Fruit fly (Drosophila melanogaster): ENCODE data around the gene Rfx.

Gene Rfx

dm6 chr3R:10377849-10378248 is at the start of gene Rfx:
TSS of gene Rfx (minus strand) at chr3R:10378068.
- TF ChIP-seq Dll (optimal IDR thresholded peaks at IDR 0.05): no peak
- no peak for TF ChIP-seq pan (optimal IDR thresholded peaks at IDR 0.05)
- TF ChIP-seq psq (optimal IDR thresholded peaks at IDR 0.05): no peak
- no peak for TF ChIP-seq CG8478 (optimal IDR thresholded peaks at IDR 0.05)
- no peak for TF ChIP-seq usp (GFP tag; optimal IDR thresholded peaks at IDR 0.05)
- no peak for TF ChIP-seq EcR (GFP tag; optimal IDR thresholded peaks at IDR 0.05)

- no peak for TF ChIP-seq EcR (GFP tag; optimal IDR thresholded peaks at IDR 0.05)
- no peak for TF ChIP-seq psq (optimal IDR thresholded peaks at IDR 0.05)
- TF ChIP-seq pan (optimal IDR thresholded peaks at IDR 0.05): no peak
- TF ChIP-seq Dll (optimal IDR thresholded peaks at IDR 0.05): no peak
Observed at dm6 chr3R:10421167-10421566, 43.3 kb upstream of the Rfx start.

- TF ChIP-seq usp (GFP tag; optimal IDR thresholded peaks at IDR 0.05): no peak
- TF ChIP-seq EcR (GFP tag; optimal IDR thresholded peaks at IDR 0.05): no peak
- TF ChIP-seq CG8478 (optimal IDR thresholded peaks at IDR 0.05): no peak
- TF ChIP-seq psq (optimal IDR thresholded peaks at IDR 0.05): no peak
- TF ChIP-seq pan (optimal IDR thresholded peaks at IDR 0.05): no peak
- TF ChIP-seq Dll (optimal IDR thresholded peaks at IDR 0.05): no peak
Observed at dm6 chr3R:10415923-10416322, 38.1 kb upstream of the Rfx start, which contains the start of gene CG6345. TSS of gene CG6345 (minus strand) at chr3R:10416046.

dm6 chr3R:10412550-10413459 is 34.9 kb upstream of the Rfx start, which contains the start of the genes Irp-1B and Rrp46:
TSS of gene Irp-1B (minus strand) at chr3R:10412869.
TSS of gene Rrp46 (plus strand) at chr3R:10413301.
- peak in 1 of 2 experiments; percentile 72 for TF ChIP-seq EcR (GFP tag; optimal IDR thresholded peaks at IDR 0.05)
- no peak for TF ChIP-seq usp (GFP tag; optimal IDR thresholded peaks at IDR 0.05)

- TF ChIP-seq Dll (optimal IDR thresholded peaks at IDR 0.05): no peak
- TF ChIP-seq EcR (GFP tag; optimal IDR thresholded peaks at IDR 0.05): no peak
- TF ChIP-seq CG8478 (optimal IDR thresholded peaks at IDR 0.05): no peak
Observed at dm6 chr3R:10411752-10412549, 34.1 kb upstream of the Rfx start.

- TF ChIP-seq psq (optimal IDR thresholded peaks at IDR 0.05) (no peak), EcR (GFP tag; optimal IDR thresholded peaks at IDR 0.05) (no peak), usp (GFP tag; optimal IDR thresholded peaks at IDR 0.05) (no peak), Dll (optimal IDR thresholded peaks at IDR 0.05) (no peak), pan (optimal IDR thresholded peaks at IDR 0.05) (no peak), CG8478 (optimal IDR thresholded peaks at IDR 0.05) (no peak)
Observed at dm6 chr3R:10407658-10408057, 29.8 kb upstream of the Rfx start.

dm6 chr3R:10407066-10407465 is 29.2 kb upstream of the Rfx start, which contains the start of gene CG6325:
TSS of gene CG6325 (minus strand) at chr3R:10407285.
- TF ChIP-seq usp (GFP tag; optimal IDR thresholded peaks at IDR 0.05) (no peak), Dll (optimal IDR thresholded peaks at IDR 0.05) (no peak), EcR (GFP tag; optimal IDR thresholded peaks at IDR 0.05) (no peak), psq (optimal IDR thresholded peaks at IDR 0.05) (no peak), CG8478 (optimal IDR thresholded peaks at IDR 0.05) (no peak), pan (optimal IDR thresholded peaks at IDR 0.05) (no peak)

- TF ChIP-seq Dll (optimal IDR thresholded peaks at IDR 0.05) (no peak), pan (optimal IDR thresholded peaks at IDR 0.05) (no peak)
Observed at dm6 chr3R:10403940-10404339, 26.1 kb upstream of the Rfx start.

- TF ChIP-seq usp (GFP tag; optimal IDR thresholded peaks at IDR 0.05) (no peak), CG8478 (optimal IDR thresholded peaks at IDR 0.05) (no peak), EcR (GFP tag; optimal IDR thresholded peaks at IDR 0.05) (no peak), Dll (optimal IDR thresholded peaks at IDR 0.05) (no peak), pan (optimal IDR thresholded peaks at IDR 0.05) (no peak), psq (optimal IDR thresholded peaks at IDR 0.05) (no peak)
Observed at dm6 chr3R:10400732-10401131, 22.9 kb upstream of the Rfx start, which contains the start of gene mthl11. TSS of gene mthl11 (plus strand) at chr3R:10401032.

- TF ChIP-seq EcR (GFP tag; optimal IDR thresholded peaks at IDR 0.05): no peak
- no peak for TF ChIP-seq Dll (optimal IDR thresholded peaks at IDR 0.05)
- no peak for TF ChIP-seq CG8478 (optimal IDR thresholded peaks at IDR 0.05)
- TF ChIP-seq usp (GFP tag; optimal IDR thresholded peaks at IDR 0.05): no peak
- no peak for TF ChIP-seq psq (optimal IDR thresholded peaks at IDR 0.05)
- no peak for TF ChIP-seq pan (optimal IDR thresholded peaks at IDR 0.05)
Observed at dm6 chr3R:10395233-10395815, 17.5 kb upstream of the Rfx start.

dm6 chr3R:10394368-10394770 is 16.5 kb upstream of the Rfx start:
- TF ChIP-seq CG8478 (optimal IDR thresholded peaks at IDR 0.05) (no peak), EcR (GFP tag; optimal IDR thresholded peaks at IDR 0.05) (no peak), psq (optimal IDR thresholded peaks at IDR 0.05) (no peak), usp (GFP tag; optimal IDR thresholded peaks at IDR 0.05) (no peak), Dll (optimal IDR thresholded peaks at IDR 0.05) (no peak)

Data from whole organism.